Worm (Caenorhabditis elegans): ENCODE measurements around the gene C36A4.11.
A peak's percentile ranks its signal among the peaks of the same experiment; 100 is the strongest.

C36A4.11 gene

ce11 chrIII:3867937-3868929 lies 27.9 kb downstream of the C36A4.11 start:
- no peak for TF ChIP-seq hlh-1 (tag; optimal IDR thresholded peaks at IDR 0.05)
- TF ChIP-seq snpc-4 (tag; optimal IDR thresholded peaks at IDR 0.05): no peak
- no peak for TF ChIP-seq sptf-1 (tag; optimal IDR thresholded peaks at IDR 0.05)
- TF ChIP-seq ces-1 (GFP tag; optimal IDR thresholded peaks at IDR 0.05): no peak
- TF ChIP-seq nhr-12 (tag; optimal IDR thresholded peaks at IDR 0.05): no peak
- no peak for TF ChIP-seq sem-2 (GFP tag; optimal IDR thresholded peaks at IDR 0.05)
- no peak for TF ChIP-seq nhr-28 (tag; optimal IDR thresholded peaks at IDR 0.05)
- TF ChIP-seq zip-8 (tag; optimal IDR thresholded peaks at IDR 0.05): no peak
- TF ChIP-seq tbx-8 (GFP tag; optimal IDR thresholded peaks at IDR 0.05): no peak
- TF ChIP-seq ceh-83 (GFP tag; optimal IDR thresholded peaks at IDR 0.05): no peak
- TF ChIP-seq mls-2 (tag; optimal IDR thresholded peaks at IDR 0.05): no peak
- TF ChIP-seq elt-3 (tag; optimal IDR thresholded peaks at IDR 0.05): no peak
- no peak for TF ChIP-seq lsy-2 (tag; optimal IDR thresholded peaks at IDR 0.05)
- TF ChIP-seq lin-32 (GFP tag; optimal IDR thresholded peaks at IDR 0.05): no peak
- no peak for TF ChIP-seq unc-39 (tag; optimal IDR thresholded peaks at IDR 0.05)

ce11 chrIII:3869292-3869781 lies 29.0 kb downstream of the C36A4.11 start:
- TF ChIP-seq unc-39 (tag; optimal IDR thresholded peaks at IDR 0.05) (peak; percentile 30), nhr-76 (tag; optimal IDR thresholded peaks at IDR 0.05) (no peak)

ce11 chrIII:3871763-3872486 lies 31.5 kb downstream of the C36A4.11 start:
- TF ChIP-seq ham-2 (GFP tag; optimal IDR thresholded peaks at IDR 0.05): no peak
- peak; percentile 79 for TF ChIP-seq zip-8 (tag; optimal IDR thresholded peaks at IDR 0.05)
- peak; percentile 100 for TF ChIP-seq nhr-2 (tag; optimal IDR thresholded peaks at IDR 0.05)

- no peak for TF ChIP-seq flh-1 (GFP tag; optimal IDR thresholded peaks at IDR 0.05)
- TF ChIP-seq lsy-2 (tag; optimal IDR thresholded peaks at IDR 0.05): no peak
- TF ChIP-seq unc-120 (tag; optimal IDR thresholded peaks at IDR 0.05; ENCODE audit: poor library complexity, severe bottlenecking): no peak
- TF ChIP-seq pha-4 (tag; optimal IDR thresholded peaks at IDR 0.05): no peak
- TF ChIP-seq mab-5 (tag; optimal IDR thresholded peaks at IDR 0.05): no peak
- TF ChIP-seq hlh-1 (tag; optimal IDR thresholded peaks at IDR 0.05): no peak
- TF ChIP-seq blmp-1 (tag; optimal IDR thresholded peaks at IDR 0.05): no peak
- TF ChIP-seq ces-1 (GFP tag; optimal IDR thresholded peaks at IDR 0.05): no peak
- no peak for TF ChIP-seq snpc-4 (tag; optimal IDR thresholded peaks at IDR 0.05)
- TF ChIP-seq tbx-8 (GFP tag; optimal IDR thresholded peaks at IDR 0.05): no peak
- TF ChIP-seq M03D4.4 (tag; optimal IDR thresholded peaks at IDR 0.05): no peak
- TF ChIP-seq unc-39 (tag; optimal IDR thresholded peaks at IDR 0.05): no peak
- TF ChIP-seq zip-8 (tag; optimal IDR thresholded peaks at IDR 0.05): no peak
- no peak for TF ChIP-seq bed-3 (GFP tag; optimal IDR thresholded peaks at IDR 0.05)
- TF ChIP-seq nhr-28 (tag; optimal IDR thresholded peaks at IDR 0.05): no peak
- TF ChIP-seq cnd-1 (tag; optimal IDR thresholded peaks at IDR 0.05): no peak
Observed at ce11 chrIII:3872978-3873377, 32.6 kb downstream of the C36A4.11 start.

ce11 chrIII:3873424-3873823 lies 33.0 kb downstream of the C36A4.11 start:
- TF ChIP-seq elt-3 (tag; optimal IDR thresholded peaks at IDR 0.05) (no peak), zip-8 (tag; optimal IDR thresholded peaks at IDR 0.05) (no peak), pha-4 (tag; optimal IDR thresholded peaks at IDR 0.05) (peak; percentile 5), mab-5 (tag; optimal IDR thresholded peaks at IDR 0.05) (no peak)

ce11 chrIII:3874492-3874891 lies 34.1 kb downstream of the C36A4.11 start:
- no peak for TF ChIP-seq hlh-1 (tag; optimal IDR thresholded peaks at IDR 0.05)
- peak; percentile 68 for TF ChIP-seq elt-3 (tag; optimal IDR thresholded peaks at IDR 0.05)
- TF ChIP-seq ces-1 (GFP tag; optimal IDR thresholded peaks at IDR 0.05): no peak
- TF ChIP-seq elt-1 (tag; optimal IDR thresholded peaks at IDR 0.05; ENCODE audit: borderline replicate concordance, insufficient read depth): peak; percentile 43
- no peak for TF ChIP-seq ceh-43 (GFP tag; optimal IDR thresholded peaks at IDR 0.05)
- TF ChIP-seq ceh-83 (GFP tag; optimal IDR thresholded peaks at IDR 0.05): no peak
- no peak for TF ChIP-seq mab-5 (tag; optimal IDR thresholded peaks at IDR 0.05)
